Worm (Caenorhabditis elegans) whole organism, late embryonic: ENCODE data around the gene C56G2.4.

Experiments
- F13H6.1 ChIP-seq: sonication (generic microtip); optimal IDR thresholded peaks from 2 replicates; lab custom pipeline; 2016; ENCODE audit warnings: missing genetic modification characterization, missing compliant biosample characterization
- K02D7.2 ChIP-seq: sonication (generic microtip); optimal IDR thresholded peaks from 2 replicates; lab custom pipeline; 2017; ENCODE audit warnings: mild to moderate bottlenecking, missing genetic modification characterization, missing compliant biosample characterization
- T23F11.4 ChIP-seq: fragments of 200-800 bp; sonication (Bioruptor generic); optimal IDR thresholded peaks from 2 replicates; lab custom pipeline; 2018; ENCODE audit warnings: mild to moderate bottlenecking, missing genetic modification characterization, missing compliant biosample characterization
- Y22D7AL.16 ChIP-seq: sonication (generic microtip); optimal IDR thresholded peaks from 2 replicates; lab custom pipeline; 2016; ENCODE audit warnings: missing genetic modification characterization, missing compliant biosample characterization
- ama-1 ChIP-seq: fragments of 150-350 bp; optimal IDR thresholded peaks from 2 replicates; lab custom pipeline; 2014
- ceh-19 ChIP-seq: fragments of 200-800 bp; sonication (Bioruptor generic); optimal IDR thresholded peaks from 2 replicates; lab custom pipeline; 2018; ENCODE audit warnings: mild to moderate bottlenecking, missing genetic modification characterization, missing compliant biosample characterization
- ceh-22 ChIP-seq: sonication (generic microtip); optimal IDR thresholded peaks from 2 replicates; lab custom pipeline; 2017; ENCODE audit warnings: missing biosample characterization, missing genetic modification characterization
- ceh-30 ChIP-seq: fragments of 150-350 bp; optimal IDR thresholded peaks from 2 replicates; lab custom pipeline; 2014; ENCODE audit warnings: missing biosample characterization, missing genetic modification characterization
- ceh-34 ChIP-seq: sonication (generic microtip); optimal IDR thresholded peaks from 2 replicates; lab custom pipeline; 2016; ENCODE audit warnings: mild to moderate bottlenecking, missing genetic modification characterization, missing compliant biosample characterization
- ceh-48 ChIP-seq: sonication (generic microtip); optimal IDR thresholded peaks from 2 replicates; lab custom pipeline; 2016; ENCODE audit warnings: missing genetic modification characterization, inconsistent platforms, missing compliant biosample characterization
- che-1 ChIP-seq: sonication (generic microtip); optimal IDR thresholded peaks from 2 replicates; lab custom pipeline; 2016; ENCODE audit warnings: mild to moderate bottlenecking, missing genetic modification characterization, missing compliant biosample characterization
- dmd-4 ChIP-seq: sonication (generic microtip); optimal IDR thresholded peaks from 2 replicates; lab custom pipeline; 2016; ENCODE audit warnings: borderline replicate concordance, missing genetic modification characterization, missing compliant biosample characterization
- dve-1 ChIP-seq: sonication (generic microtip); optimal IDR thresholded peaks from 2 replicates; lab custom pipeline; 2017; ENCODE audit warnings: antibody characterized with exemption, mild to moderate bottlenecking, missing genetic modification characterization, missing compliant biosample characterization
- elt-2 ChIP-seq: sonication (generic microtip); optimal IDR thresholded peaks from 2 replicates; lab custom pipeline; 2016; ENCODE audit warnings: missing genetic modification reagents, missing genetic modification characterization, missing compliant biosample characterization
- elt-4 ChIP-seq: sonication (generic microtip); optimal IDR thresholded peaks from 2 replicates; lab custom pipeline; 2016; ENCODE audit warnings: missing genetic modification characterization, missing compliant biosample characterization
- ets-4 ChIP-seq: sonication (generic microtip); optimal IDR thresholded peaks from 2 replicates; lab custom pipeline; 2016; ENCODE audit warnings: missing genetic modification characterization, missing compliant biosample characterization
- eyg-1 ChIP-seq: sonication (generic microtip); optimal IDR thresholded peaks from 2 replicates; lab custom pipeline; 2016; ENCODE audit warnings: missing genotype, missing genetic modification characterization, missing compliant biosample characterization
- fax-1 ChIP-seq: sonication (generic microtip); optimal IDR thresholded peaks from 2 replicates; lab custom pipeline; 2016; ENCODE audit warnings: missing genotype, missing genetic modification characterization, missing compliant biosample characterization
- fkh-10 ChIP-seq: fragments of 150-350 bp; optimal IDR thresholded peaks from 2 replicates; lab custom pipeline; 2014; ENCODE audit warnings: missing biosample characterization, missing genetic modification reagents, missing genetic modification characterization
- gmeb-2 ChIP-seq: sonication (generic microtip); optimal IDR thresholded peaks from 2 replicates; lab custom pipeline; 2016; ENCODE audit warnings: missing genetic modification characterization, inconsistent platforms, missing compliant biosample characterization
- lim-6 ChIP-seq: sonication (generic microtip); optimal IDR thresholded peaks from 2 replicates; lab custom pipeline; 2016; ENCODE audit warnings: missing genetic modification characterization, missing compliant biosample characterization
- madf-2 ChIP-seq: sonication (generic microtip); optimal IDR thresholded peaks from 2 replicates; lab custom pipeline; 2017; ENCODE audit warnings: missing genetic modification characterization, missing compliant biosample characterization
- nhr-11 ChIP-seq: fragments of 150-350 bp; optimal IDR thresholded peaks from 2 replicates; lab custom pipeline; 2014; ENCODE audit warnings: missing biosample characterization, missing genetic modification characterization
- npax-4 ChIP-seq: sonication (generic microtip); optimal IDR thresholded peaks from 2 replicates; lab custom pipeline; 2016; ENCODE audit warnings: missing genetic modification characterization, missing compliant biosample characterization
- pha-2 ChIP-seq: sonication (generic microtip); optimal IDR thresholded peaks from 2 replicates; lab custom pipeline; 2017; ENCODE audit warnings: mild to moderate bottlenecking, missing genetic modification characterization, missing compliant biosample characterization
- pqm-1 ChIP-seq: sonication (generic microtip); optimal IDR thresholded peaks from 2 replicates; lab custom pipeline; 2016; ENCODE audit warnings: missing genetic modification characterization, missing compliant biosample characterization
- ref-2 ChIP-seq: sonication (generic microtip); optimal IDR thresholded peaks from 2 replicates; lab custom pipeline; 2016; ENCODE audit warnings: missing genetic modification characterization, missing compliant biosample characterization
- sdc-2 ChIP-seq: sonication (generic microtip); optimal IDR thresholded peaks from 2 replicates; lab custom pipeline; 2016; ENCODE audit warnings: missing genotype, missing genetic modification characterization, missing compliant biosample characterization
- tbx-7 ChIP-seq: sonication (generic microtip); optimal IDR thresholded peaks from 2 replicates; lab custom pipeline; 2016; ENCODE audit warnings: missing genotype, missing genetic modification characterization, missing compliant biosample characterization
- ttx-3 ChIP-seq: sonication (generic microtip); optimal IDR thresholded peaks from 2 replicates; lab custom pipeline; 2016; ENCODE audit warnings: missing genetic modification reagents, missing genetic modification characterization, missing compliant biosample characterization
- unc-42 ChIP-seq: sonication (generic microtip); optimal IDR thresholded peaks from 2 replicates; lab custom pipeline; 2016; ENCODE audit warnings: missing genotype, missing genetic modification characterization, missing compliant biosample characterization
- ztf-16 ChIP-seq: sonication (generic microtip); optimal IDR thresholded peaks from 2 replicates; lab custom pipeline; 2017; ENCODE audit warnings: missing genetic modification characterization, missing compliant biosample characterization

C56G2.4 gene

ce11 chrIII:6316795-6317194 lies 14.7 kb upstream of the C56G2.4 start:
- TF ChIP-seq fkh-10 (GFP tag; lab: Kevin White, UChicago) = no peak
- TF ChIP-seq ama-1 (lab: Kevin White, UChicago) = no peak
- no peak for TF ChIP-seq che-1 (tag; lab: Kevin White, UChicago)
- no peak for TF ChIP-seq unc-42 (tag; lab: Kevin White, UChicago)
- no peak for TF ChIP-seq ets-4 (tag; lab: Kevin White, UChicago)
- no peak for TF ChIP-seq lim-6
- no peak for TF ChIP-seq Y22D7AL.16 (tag; lab: Kevin White, UChicago)
- TF ChIP-seq ttx-3 = no peak
- no peak for TF ChIP-seq ceh-30
- no peak for TF ChIP-seq nhr-11 (tag; lab: Kevin White, UChicago)
- no peak for TF ChIP-seq ceh-22 (tag; lab: Kevin White, UChicago)
- no peak for TF ChIP-seq eyg-1 (tag; lab: Kevin White, UChicago)
- no peak for TF ChIP-seq ceh-34 (tag; lab: Kevin White, UChicago)
- TF ChIP-seq fax-1 (tag; lab: Kevin White, UChicago) = no peak
- TF ChIP-seq ceh-48 (tag; lab: Kevin White, UChicago) = no peak

- no peak for TF ChIP-seq sdc-2
- peak; percentile 84 for TF ChIP-seq fkh-10 (GFP tag; lab: Kevin White, UChicago)
- TF ChIP-seq pqm-1 (tag; lab: Kevin White, UChicago) = no peak
- peak; percentile 99 for TF ChIP-seq unc-42 (tag; lab: Kevin White, UChicago)
- no peak for TF ChIP-seq elt-4 (tag; lab: Kevin White, UChicago)
- no peak for TF ChIP-seq npax-4 (tag; lab: Kevin White, UChicago)
- no peak for TF ChIP-seq F13H6.1 (tag; lab: Kevin White, UChicago)
- TF ChIP-seq nhr-11 (tag; lab: Kevin White, UChicago) = no peak
- TF ChIP-seq pha-2 (tag; lab: Kevin White, UChicago) = no peak
- TF ChIP-seq ceh-22 (tag; lab: Kevin White, UChicago) = no peak
- TF ChIP-seq, all 69 proteins: peak for 2
These were observed 14.2 kb upstream of the C56G2.4 start for ce11 chrIII:6317345-6317744.

DNA sequence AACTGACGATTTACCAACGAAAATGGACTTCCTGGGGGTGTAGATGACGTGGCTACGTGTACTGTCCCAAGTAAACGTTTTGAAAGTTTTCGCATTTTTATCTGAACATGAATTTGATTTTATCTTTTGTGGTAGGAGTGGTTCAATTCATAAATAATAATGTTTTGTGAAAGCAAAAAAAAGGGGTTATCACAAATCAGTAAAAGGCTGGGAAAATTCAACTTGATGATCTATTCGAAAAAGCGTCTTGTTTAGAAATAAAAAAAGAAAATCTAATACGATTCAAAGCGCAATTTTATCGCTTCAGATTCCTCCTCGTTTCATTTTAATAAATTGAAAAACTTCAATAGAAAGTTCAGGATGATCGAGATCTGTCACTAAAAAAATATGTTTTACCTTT lies 7.4 kb upstream of the C56G2.4 start, which contains the start of gene C56G2.5:
C56G2.5 (minus strand) TSS at position 101 of the 400 bp plus-strand sequence.
- TF ChIP-seq ceh-48 (tag; lab: Kevin White, UChicago) (no peak), ztf-16 (tag; lab: Kevin White, UChicago) (no peak), ref-2 (tag; lab: Kevin White, UChicago) (no peak), ceh-34 (tag; lab: Kevin White, UChicago) (no peak), madf-2 (no peak), dve-1 (tag; lab: Kevin White, UChicago) (no peak), K02D7.2 (tag; lab: Kevin White, UChicago) (no peak), tbx-7 (tag; lab: Kevin White, UChicago) (no peak), ceh-19 (GFP tag; lab: Kevin White, UChicago) (no peak), fax-1 (tag; lab: Kevin White, UChicago) (no peak)

ce11 chrIII:6334364-6334763 lies 2.8 kb downstream of the C56G2.4 start:
- no peak for TF ChIP-seq fkh-10 (GFP tag; lab: Kevin White, UChicago)
- no peak for TF ChIP-seq ceh-48 (tag; lab: Kevin White, UChicago)
- no peak for TF ChIP-seq dmd-4
- no peak for TF ChIP-seq T23F11.4 (GFP tag; lab: Kevin White, UChicago)
- peak; percentile 58 for TF ChIP-seq unc-42 (tag; lab: Kevin White, UChicago)
- no peak for TF ChIP-seq gmeb-2 (tag; lab: Kevin White, UChicago)
- no peak for TF ChIP-seq ceh-19 (GFP tag; lab: Kevin White, UChicago)

DNA sequence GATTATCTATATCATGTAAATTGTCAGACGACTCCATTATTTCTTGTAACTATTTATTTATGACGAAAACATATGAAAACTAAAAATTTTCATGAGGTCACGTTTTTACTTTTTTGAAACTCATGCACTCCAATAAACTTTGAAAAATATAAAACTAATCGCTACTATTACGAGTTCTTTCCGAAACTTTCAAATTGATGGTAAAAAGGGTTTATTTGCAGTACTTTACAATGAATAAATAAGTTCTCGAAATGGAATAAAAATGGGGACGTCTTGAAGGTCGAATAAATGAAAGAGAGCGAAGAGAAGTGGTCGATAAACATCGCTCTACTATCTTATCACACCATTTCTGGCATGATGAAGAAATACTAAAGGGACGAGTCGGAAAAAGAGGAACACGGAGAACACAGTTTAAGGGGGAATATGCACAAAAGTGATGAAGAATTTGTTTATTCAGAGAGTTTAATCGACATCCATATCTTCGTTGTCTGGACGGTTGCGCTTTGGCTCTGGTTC lies 8.4 kb downstream of the C56G2.4 start, which contains the start of gene let-767:
let-767 (minus strand) TSS at position 51 of the 516 bp plus-strand sequence.
- TF ChIP-seq elt-2 (tag; lab: Kevin White, UChicago) = peak; percentile 23
- TF ChIP-seq ttx-3 = no peak
